Worm (Caenorhabditis elegans) whole organism, young adult: ENCODE results near the gene ptpn-22.

Experiments
- D2030.7 ChIP-seq: fragments of 200-800 bp; sonication (Bioruptor generic); IDR thresholded peaks from 2 replicates; pipeline ENCODE4 v1.3.6; 2022; ENCODE audit warnings: missing genetic modification reagents, missing genetic modification characterization, missing compliant biosample characterization
- F10E7.11 ChIP-seq: sonication (generic microtip); optimal IDR thresholded peaks from 2 replicates; lab custom pipeline; 2017; ENCODE audit warnings: mild to moderate bottlenecking, missing genetic modification characterization, moderate library complexity, missing compliant biosample characterization
- K11D2.4 ChIP-seq: fragments of 200-800 bp; sonication (Bioruptor generic); IDR thresholded peaks from 2 replicates; pipeline ENCODE4 v1.3.6; 2022; ENCODE audit warnings: missing genetic modification reagents, missing genetic modification characterization, missing compliant biosample characterization
- K12H6.12 ChIP-seq: fragments of 200-800 bp; sonication (Bioruptor generic); optimal IDR thresholded peaks from 2 replicates; lab custom pipeline; 2018; ENCODE audit warnings: mild to moderate bottlenecking, missing genetic modification characterization, missing compliant biosample characterization
- T07F8.4 ChIP-seq: sonication (generic microtip); optimal IDR thresholded peaks from 2 replicates; lab custom pipeline; 2016; ENCODE audit warnings: mild to moderate bottlenecking, missing genetic modification characterization, moderate library complexity, missing compliant biosample characterization
- Y56A3A.18 ChIP-seq: fragments of 200-800 bp; sonication (Bioruptor generic); IDR thresholded peaks from 2 replicates; pipeline ENCODE4 v1.3.6; 2022; ENCODE audit warnings: missing genetic modification reagents, missing genetic modification characterization, missing compliant biosample characterization
- Y79H2A.3 ChIP-seq: fragments of 200-800 bp; sonication (Bioruptor generic); conservative IDR thresholded peaks from 2 replicates; pipeline ENCODE4 v1.3.6; 2022; ENCODE audit warnings: missing genetic modification reagents, missing genetic modification characterization, missing compliant biosample characterization
- ama-1 ChIP-seq, 3 experiments: fragments of 150-350 bp in 1 of 3; sonication (generic microtip) in 2 of 3; optimal IDR thresholded peaks; 2 replicates each; lab custom pipeline; 2014 to 2018; ENCODE audit warnings: missing biosample characterization in 2 of 3, missing genetic modification characterization in 2 of 3, missing genetic modification reagents in 2 of 3
- aptf-2 ChIP-seq: fragments of 200-800 bp; sonication (Bioruptor generic); conservative IDR thresholded peaks from 2 replicates; pipeline ENCODE4 v1.3.6; 2022; ENCODE audit warnings: missing genetic modification reagents, missing genetic modification characterization, missing compliant biosample characterization
- cebp-1 ChIP-seq, 2 experiments: fragments of 200-800 bp in 1 of 2; sonication (Bioruptor generic) in 1 of 2; sonication (generic microtip) in 1 of 2; IDR thresholded peaks in 1 of 2; optimal IDR thresholded peaks in 1 of 2; 2 replicates each; pipeline versions ENCODE4 v1.3.6 to Lab custom; 2017 to 2022; ENCODE audit warnings: missing compliant biosample characterization in 2 of 2, missing genetic modification characterization in 2 of 2, mild to moderate bottlenecking in 1 of 2, missing genetic modification reagents in 1 of 2, moderate library complexity in 1 of 2
- ceh-100 ChIP-seq: fragments of 200-800 bp; sonication (Bioruptor generic); IDR thresholded peaks from 2 replicates; pipeline ENCODE4 v1.3.6; 2022; ENCODE audit warnings: missing genetic modification reagents, missing genetic modification characterization, missing compliant biosample characterization
- ceh-91 ChIP-seq: fragments of 200-800 bp; sonication (Bioruptor generic); IDR thresholded peaks from 2 replicates; pipeline ENCODE4 v1.3.6; 2022; ENCODE audit warnings: missing genetic modification reagents, missing genetic modification characterization, missing compliant biosample characterization
- dox-1 ChIP-seq: fragments of 200-800 bp; sonication (Bioruptor generic); IDR thresholded peaks from 2 replicates; pipeline ENCODE4 v1.3.6; 2022; ENCODE audit warnings: missing genetic modification reagents, missing genetic modification characterization, missing compliant biosample characterization
- efl-1 ChIP-seq: fragments of 150-350 bp; optimal IDR thresholded peaks from 2 replicates; lab custom pipeline; 2014; ENCODE audit warnings: missing biosample characterization, missing genetic modification reagents, missing genetic modification characterization
- egl-18 ChIP-seq: fragments of 200-800 bp; sonication (Bioruptor generic); IDR thresholded peaks from 2 replicates; pipeline ENCODE4 v1.3.6; 2022; ENCODE audit warnings: missing genetic modification reagents, missing genetic modification characterization, missing compliant biosample characterization
- egl-44 ChIP-seq: fragments of 200-800 bp; sonication (Bioruptor generic); IDR thresholded peaks from 2 replicates; pipeline ENCODE4 v1.3.6; 2022; ENCODE audit warnings: missing genetic modification reagents, missing genetic modification characterization, missing compliant biosample characterization
- egrh-3 ChIP-seq: fragments of 200-800 bp; sonication (Bioruptor generic); IDR thresholded peaks from 2 replicates; pipeline ENCODE4 v1.3.6; 2022; ENCODE audit warnings: missing genetic modification reagents, missing genetic modification characterization, missing compliant biosample characterization
- ekl-4 ChIP-seq: fragments of 200-800 bp; sonication (Bioruptor generic); IDR thresholded peaks from 2 replicates; pipeline ENCODE4 v1.3.6; 2022; ENCODE audit warnings: missing genetic modification reagents, missing genetic modification characterization, missing compliant biosample characterization
- gei-17 ChIP-seq: fragments of 200-800 bp; sonication (Bioruptor generic); optimal IDR thresholded peaks from 2 replicates; lab custom pipeline; 2018; ENCODE audit warnings: mild to moderate bottlenecking, missing genetic modification characterization, missing compliant biosample characterization
- hmg-1.2 ChIP-seq: fragments of 200-800 bp; sonication (Bioruptor generic); IDR thresholded peaks from 2 replicates; pipeline ENCODE4 v1.3.6; 2022; ENCODE audit warnings: missing genetic modification reagents, missing genetic modification characterization, missing compliant biosample characterization
- let-607 ChIP-seq, 2 experiments: fragments of 200-800 bp in 1 of 2; sonication (Bioruptor generic) in 1 of 2; sonication (generic microtip) in 1 of 2; optimal IDR thresholded peaks; 2 replicates each; lab custom pipeline; 2016 to 2018; ENCODE audit warnings: mild to moderate bottlenecking in 2 of 2, missing compliant biosample characterization in 2 of 2, missing genetic modification characterization in 2 of 2, moderate library complexity in 2 of 2, missing genotype in 1 of 2
- lin-26 ChIP-seq: fragments of 200-800 bp; sonication (Bioruptor generic); IDR thresholded peaks from 2 replicates; pipeline ENCODE4 v1.3.6; 2022; ENCODE audit warnings: missing genetic modification reagents, missing genetic modification characterization, missing compliant biosample characterization
- lin-54 ChIP-seq: fragments of 200-800 bp; sonication (Bioruptor generic); optimal IDR thresholded peaks from 2 replicates; lab custom pipeline; 2018; ENCODE audit warnings: mild to moderate bottlenecking, missing genetic modification characterization, missing compliant biosample characterization
- lsl-1 ChIP-seq: fragments of 200-800 bp; sonication (Bioruptor generic); optimal IDR thresholded peaks from 2 replicates; lab custom pipeline; 2018; ENCODE audit warnings: mild to moderate bottlenecking, missing genetic modification characterization, moderate library complexity, missing compliant biosample characterization
- lsy-27 ChIP-seq: sonication (generic microtip); optimal IDR thresholded peaks from 2 replicates; lab custom pipeline; 2017; ENCODE audit warnings: missing genetic modification characterization, mild to moderate bottlenecking, missing compliant biosample characterization, antibody characterized with exemption, missing genotype, borderline replicate concordance; ENCODE audit not compliant: insufficient read depth
- madf-6 ChIP-seq: fragments of 200-800 bp; sonication (Bioruptor generic); IDR thresholded peaks from 2 replicates; pipeline ENCODE4 v1.3.6; 2022; ENCODE audit warnings: missing genetic modification reagents, missing genetic modification characterization, missing compliant biosample characterization
- mcd-1 ChIP-seq: fragments of 200-800 bp; sonication (Bioruptor generic); IDR thresholded peaks from 2 replicates; pipeline ENCODE4 v1.3.6; 2022; ENCODE audit warnings: missing genetic modification reagents, missing genetic modification characterization, missing compliant biosample characterization
- nfyb-1 ChIP-seq: fragments of 200-800 bp; sonication (Bioruptor generic); IDR thresholded peaks from 2 replicates; pipeline ENCODE4 v1.3.6; 2022; ENCODE audit warnings: missing genetic modification reagents, missing genetic modification characterization, missing compliant biosample characterization
- nhr-90 ChIP-seq: sonication (generic microtip); optimal IDR thresholded peaks from 2 replicates; lab custom pipeline; 2016; ENCODE audit warnings: missing genotype, mild to moderate bottlenecking, missing genetic modification characterization, missing compliant biosample characterization
- pbrm-1 ChIP-seq: fragments of 200-800 bp; sonication (Bioruptor generic); IDR thresholded peaks from 2 replicates; pipeline ENCODE4 v1.3.6; 2022; ENCODE audit warnings: missing genetic modification reagents, missing genetic modification characterization, missing compliant biosample characterization
- rcor-1 ChIP-seq: fragments of 200-800 bp; sonication (Bioruptor generic); IDR thresholded peaks from 2 replicates; pipeline ENCODE4 v1.3.6; 2022; ENCODE audit warnings: missing genetic modification reagents, missing genetic modification characterization, missing compliant biosample characterization
- rpc-1 ChIP-seq, 2 experiments: fragments of 150-350 bp in 1 of 2; sonication (generic microtip) in 1 of 2; optimal IDR thresholded peaks; 2 replicates each; lab custom pipeline; 2014 to 2018; ENCODE audit warnings: missing biosample characterization in 1 of 2, missing genetic modification characterization in 1 of 2, missing genetic modification reagents in 1 of 2, missing genotype in 1 of 2
- sdz-38 ChIP-seq: sonication (generic microtip); optimal IDR thresholded peaks from 2 replicates; lab custom pipeline; 2016; ENCODE audit warnings: missing genotype, missing genetic modification characterization, missing compliant biosample characterization
- snpc-3.4 ChIP-seq: sonication (generic microtip); optimal IDR thresholded peaks from 2 replicates; lab custom pipeline; 2017; ENCODE audit warnings: missing genetic modification characterization, mild to moderate bottlenecking, missing compliant biosample characterization, antibody characterized with exemption, moderate library complexity, missing genotype, missing genetic modification reagents
- snpc-4 ChIP-seq, 5 experiments: fragments of 150-350 bp in 1 of 5; sonication (generic microtip) in 4 of 5; optimal IDR thresholded peaks; 2 replicates each; lab custom pipeline; 2014 to 2018; ENCODE audit warnings: missing genetic modification characterization in 5 of 5, missing biosample characterization in 3 of 5, antibody characterized with exemption in 2 of 5, mild to moderate bottlenecking in 2 of 5, missing compliant biosample characterization in 2 of 5, missing genotype in 2 of 5, moderate library complexity in 2 of 5, missing genetic modification reagents in 1 of 5
- tbp1 ChIP-seq: fragments of 200-800 bp; sonication (Bioruptor generic); optimal IDR thresholded peaks from 2 replicates; lab custom pipeline; 2018; ENCODE audit warnings: mild to moderate bottlenecking, missing genetic modification characterization, missing compliant biosample characterization
- ztf-18 ChIP-seq: sonication (generic microtip); optimal IDR thresholded peaks from 2 replicates; lab custom pipeline; 2016; ENCODE audit warnings: missing genotype, mild to moderate bottlenecking, missing genetic modification characterization, missing compliant biosample characterization
- ztf-22 ChIP-seq: fragments of 200-800 bp; sonication (Bioruptor generic); optimal IDR thresholded peaks from 2 replicates; lab custom pipeline; 2018; ENCODE audit warnings: mild to moderate bottlenecking, missing genetic modification characterization, moderate library complexity, missing compliant biosample characterization
- ztf-25 ChIP-seq: fragments of 200-800 bp; sonication (Bioruptor generic); IDR thresholded peaks from 2 replicates; pipeline ENCODE4 v1.3.6; 2022; ENCODE audit warnings: missing genetic modification reagents, missing genetic modification characterization, missing compliant biosample characterization
- ztf-28 ChIP-seq: fragments of 200-800 bp; sonication (Bioruptor generic); IDR thresholded peaks from 2 replicates; pipeline ENCODE4 v1.3.6; 2022; ENCODE audit warnings: missing genetic modification reagents, missing genetic modification characterization, missing compliant biosample characterization
- ztf-6 ChIP-seq: fragments of 200-800 bp; sonication (Bioruptor generic); IDR thresholded peaks from 2 replicates; pipeline ENCODE4 v1.3.6; 2022; ENCODE audit warnings: missing genetic modification reagents, missing genetic modification characterization, missing compliant biosample characterization

ptpn-22 gene

ce11 chrIV:1768288-1768687, 28.2 kb upstream of the ptpn-22 start, which contains the start of gene col-108:
TSS of gene col-108 (plus strand) at chrIV:1768588.
- TF ChIP-seq F10E7.11 (tag; lab: Kevin White, UChicago) = no peak
- no peak for TF ChIP-seq nhr-90
- no peak for TF ChIP-seq lsy-27 (tag; lab: Kevin White, UChicago)
- no peak for TF ChIP-seq K11D2.4
- TF ChIP-seq ztf-6 (GFP tag; lab: Robert Waterston, UW) = no peak
- no peak for TF ChIP-seq tbp1
- no peak for TF ChIP-seq ztf-22 (GFP tag; lab: Kevin White, UChicago)
- no peak for TF ChIP-seq cebp-1 (GFP tag; IDR thresholded peaks at IDR 0.05; lab: Robert Waterston, UW)
- TF ChIP-seq cebp-1 (tag; optimal IDR thresholded peaks at IDR 0.05; lab: Kevin White, UChicago) = no peak

ce11 chrIV:1765954-1766353, 25.9 kb upstream of the ptpn-22 start:
- TF ChIP-seq Y56A3A.18 (GFP tag; lab: Robert Waterston, UW) (no peak), madf-6 (GFP tag; lab: Robert Waterston, UW) (no peak)

DNA sequence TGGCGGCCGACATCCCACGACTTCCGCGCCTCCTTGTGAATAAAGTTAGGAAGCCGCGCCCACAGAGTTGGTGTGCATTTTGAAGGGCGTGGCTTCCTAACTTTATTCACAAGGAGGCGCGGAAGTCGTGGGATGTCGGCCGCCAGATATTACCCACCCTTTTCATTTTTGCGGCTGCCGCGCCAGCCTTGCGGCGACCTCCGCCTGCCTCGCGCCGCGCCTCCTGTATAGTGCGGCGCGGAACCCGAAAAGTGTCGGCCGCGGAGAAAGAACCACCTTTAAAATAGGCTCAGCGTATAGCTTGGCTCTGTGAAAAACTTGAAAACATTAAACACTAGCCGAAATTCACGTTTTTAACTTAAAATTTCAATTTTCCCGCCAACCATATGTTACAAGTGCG, 23.4 kb upstream of the ptpn-22 start:
- TF ChIP-seq T07F8.4 (tag; lab: Kevin White, UChicago) = no peak
- TF ChIP-seq ztf-25 (GFP tag; lab: Robert Waterston, UW) = no peak
- TF ChIP-seq K12H6.12 (tag; lab: Kevin White, UChicago) = no peak
- peak; percentile 84 for TF ChIP-seq hmg-1.2 (GFP tag; lab: Robert Waterston, UW)
- no peak for TF ChIP-seq egl-44
- no peak for TF ChIP-seq K11D2.4
- TF ChIP-seq gei-17 (GFP tag; lab: Kevin White, UChicago) = no peak
- TF ChIP-seq ekl-4 (GFP tag; lab: Robert Waterston, UW) = peak; percentile 62; the same call in 1 of the 2 replicates
- peak; percentile 78 for TF ChIP-seq lin-26 (GFP tag; lab: Robert Waterston, UW)
- no peak for TF ChIP-seq let-607 (tag; optimal IDR thresholded peaks at IDR 0.05; lab: Kevin White, UChicago)
- TF ChIP-seq lin-54 (GFP tag; lab: Kevin White, UChicago) = peak; percentile 56
- peak; percentile 47 for TF ChIP-seq tbp1
- TF ChIP-seq snpc-3.4 = peak; percentile 81
- peak; percentile 65; the same call in 1 of the 2 replicates for TF ChIP-seq dox-1 (GFP tag; lab: Robert Waterston, UW)
- peak; percentile 13 for TF ChIP-seq ztf-18
- TF ChIP-seq ztf-28 (GFP tag; lab: Robert Waterston, UW) = 0 out of 2 replicates have a peak, but pooled peaks have one; percentile 14
- peak; percentile 69 for TF ChIP-seq madf-6 (GFP tag; lab: Robert Waterston, UW)
- no peak for TF ChIP-seq egl-18 (GFP tag; lab: Robert Waterston, UW)
- peak; percentile 38 for TF ChIP-seq efl-1 (GFP tag; lab: Kevin White, UChicago)
- peak; percentile 90 for TF ChIP-seq egrh-3 (GFP tag; lab: Robert Waterston, UW)
- TF ChIP-seq sdz-38 (tag; lab: Kevin White, UChicago) = no peak
- TF ChIP-seq lsl-1 (GFP tag; lab: Kevin White, UChicago) = peak; percentile 64
- no peak for TF ChIP-seq Y79H2A.3 (GFP tag; lab: Robert Waterston, UW)
- peak; percentile 73 for TF ChIP-seq rcor-1 (GFP tag; lab: Robert Waterston, UW)
- TF ChIP-seq mcd-1 (GFP tag; lab: Robert Waterston, UW) = peak; percentile 82
- TF ChIP-seq aptf-2 (GFP tag; lab: Robert Waterston, UW) = no peak
- peak; percentile 66; the same call in 1 of the 2 replicates for TF ChIP-seq D2030.7 (GFP tag; lab: Robert Waterston, UW)
- no peak for TF ChIP-seq ama-1 (optimal IDR thresholded peaks at IDR 0.05; lab: Kevin White, UChicago)
- no peak for TF ChIP-seq ama-1 (GFP tag; optimal IDR thresholded peaks at IDR 0.05; lab: Kevin White, UChicago)
- peak; percentile 57; the same call in 1 of the 2 replicates for TF ChIP-seq nfyb-1 (GFP tag; lab: Robert Waterston, UW)
- TF ChIP-seq ceh-91 (GFP tag; lab: Robert Waterston, UW) = no peak
- peak; percentile 85 for TF ChIP-seq snpc-4 (GFP tag; optimal IDR thresholded peaks at IDR 0.05; lab: Kevin White, UChicago)
- TF ChIP-seq snpc-4 (tag; optimal IDR thresholded peaks at IDR 0.05; lab: Kevin White, UChicago) = peak; percentile 78 to 98 (median 92)
- TF ChIP-seq rpc-1 (optimal IDR thresholded peaks at IDR 0.05; lab: Kevin White, UChicago) = no peak
- TF ChIP-seq rpc-1 (tag; optimal IDR thresholded peaks at IDR 0.05; lab: Kevin White, UChicago) = peak; percentile 7
- TF ChIP-seq ceh-100 (GFP tag; lab: Robert Waterston, UW) = 0 out of 2 replicates have a peak, but pooled peaks have one; percentile 28
- TF ChIP-seq pbrm-1 = peak; percentile 97
